Worm (Caenorhabditis elegans): ENCODE results near the gene nid-1.

The nid-1 gene

DNA sequence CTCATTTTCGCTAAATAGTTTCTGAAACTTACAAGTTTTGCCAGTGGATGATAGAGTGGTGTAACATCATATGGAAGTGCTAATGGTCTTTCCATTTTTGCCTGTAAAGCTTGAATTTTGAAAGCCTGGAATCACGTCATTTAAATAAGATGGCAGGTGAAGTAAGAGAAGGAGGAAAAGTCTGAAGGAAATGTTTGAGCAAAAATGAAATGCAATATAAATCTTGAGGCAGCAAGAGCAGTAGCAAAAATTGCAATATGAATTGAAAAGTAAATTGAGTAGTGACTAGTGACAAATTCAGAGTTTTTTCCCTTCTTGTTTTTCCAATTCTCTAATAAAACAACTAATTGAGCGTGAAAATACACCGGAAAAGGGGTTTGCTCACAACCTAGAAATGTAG lies 24.0 kb upstream of the nid-1 start, which contains the start of gene glb-24:
TSS of gene glb-24 (minus strand) at position 101 of the 400 bp plus-strand sequence.
- TF ChIP-seq egl-5 (tag; optimal IDR thresholded peaks at IDR 0.05) (no peak), pqm-1 (tag; optimal IDR thresholded peaks at IDR 0.05) (no peak), nhr-25 (tag; optimal IDR thresholded peaks at IDR 0.05) (no peak), daf-12 (tag; optimal IDR thresholded peaks at IDR 0.05) (no peak), aly-2 (tag; optimal IDR thresholded peaks at IDR 0.05) (no peak), unc-39 (tag; optimal IDR thresholded peaks at IDR 0.05) (no peak), elt-3 (tag; optimal IDR thresholded peaks at IDR 0.05) (no peak), fos-1 (tag; optimal IDR thresholded peaks at IDR 0.05) (no peak), ceh-16 (tag; optimal IDR thresholded peaks at IDR 0.05) (no peak), ceh-9 (tag; optimal IDR thresholded peaks at IDR 0.05) (no peak)

DNA sequence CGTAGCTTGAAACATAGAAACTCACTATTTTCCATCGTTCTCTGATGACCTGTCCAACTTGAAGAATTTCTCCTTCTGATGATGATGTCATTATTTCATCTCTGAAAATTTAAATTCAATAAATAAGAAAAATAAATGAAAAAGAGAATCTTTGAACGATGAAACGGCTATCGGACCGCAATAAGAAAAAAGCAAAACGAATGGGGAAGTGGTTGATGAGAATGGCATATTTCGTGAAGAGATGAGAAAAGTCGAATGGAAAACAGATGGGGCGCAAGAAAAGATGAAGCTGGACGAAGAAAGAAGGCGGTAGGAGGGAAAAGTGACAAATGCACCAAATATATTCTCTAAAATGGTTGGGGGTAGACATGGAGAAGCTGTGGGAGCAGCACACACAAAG lies 14.1 kb upstream of the nid-1 start, which contains the start of gene ttbk-7:
TSS of gene ttbk-7 (minus strand) at position 101 of the 400 bp plus-strand sequence.
- peak; percentile 38 for TF ChIP-seq lin-39 (tag; optimal IDR thresholded peaks at IDR 0.05)
- no peak for TF ChIP-seq nhr-76 (tag; optimal IDR thresholded peaks at IDR 0.05)

ce11 chrV:12896850-12897249 lies 13.1 kb upstream of the nid-1 start:
- no peak for TF ChIP-seq ZK546.5 (tag; optimal IDR thresholded peaks at IDR 0.05)
- TF ChIP-seq egl-27 (tag; optimal IDR thresholded peaks at IDR 0.05) = no peak
- no peak for TF ChIP-seq ceh-82 (tag; optimal IDR thresholded peaks at IDR 0.05)
- TF ChIP-seq snpc-4 (tag; optimal IDR thresholded peaks at IDR 0.05) = no peak
- no peak for TF ChIP-seq ceh-9 (tag; optimal IDR thresholded peaks at IDR 0.05)
- no peak for TF ChIP-seq ztf-11 (tag; optimal IDR thresholded peaks at IDR 0.05)
- no peak for TF ChIP-seq nhr-11 (tag; optimal IDR thresholded peaks at IDR 0.05)
- TF ChIP-seq R02D3.7 (tag; optimal IDR thresholded peaks at IDR 0.05) = no peak
- TF ChIP-seq nhr-67 (tag; optimal IDR thresholded peaks at IDR 0.05) = no peak
- TF ChIP-seq nhr-23 (tag; optimal IDR thresholded peaks at IDR 0.05) = no peak
- TF ChIP-seq skn-1 (tag; optimal IDR thresholded peaks at IDR 0.05) = no peak
- no peak for TF ChIP-seq ama-1 (optimal IDR thresholded peaks at IDR 0.05)
- no peak for TF ChIP-seq lin-39 (tag; optimal IDR thresholded peaks at IDR 0.05)

DNA sequence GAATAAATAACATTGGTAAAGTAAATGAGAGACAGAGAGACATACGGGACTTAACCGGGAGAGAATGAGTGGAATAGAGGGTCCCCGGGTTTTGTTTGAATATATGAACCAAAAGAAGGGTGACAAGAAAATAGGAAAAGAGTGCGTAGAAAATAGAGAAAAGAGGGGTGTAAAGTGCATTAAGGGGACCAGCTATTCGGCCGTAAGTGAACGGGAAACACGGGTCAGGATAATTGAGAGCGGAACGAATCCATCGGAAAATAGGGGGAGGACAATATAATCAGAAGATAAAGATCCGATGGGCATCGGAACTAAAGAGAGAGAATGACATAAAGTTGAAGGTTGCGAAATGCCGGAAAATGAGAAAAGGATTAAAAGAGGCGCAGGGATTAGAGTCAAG lies 12.6 kb upstream of the nid-1 start:
- TF ChIP-seq pqm-1 (tag; optimal IDR thresholded peaks at IDR 0.05) = no peak
- TF ChIP-seq ceh-82 (tag; optimal IDR thresholded peaks at IDR 0.05) = no peak
- TF ChIP-seq lin-39 (tag; optimal IDR thresholded peaks at IDR 0.05) = no peak
- no peak for TF ChIP-seq elt-3 (tag; optimal IDR thresholded peaks at IDR 0.05)
- no peak for TF ChIP-seq jun-1 (tag; optimal IDR thresholded peaks at IDR 0.05)
- no peak for TF ChIP-seq unc-39 (tag; optimal IDR thresholded peaks at IDR 0.05)
- no peak for TF ChIP-seq zag-1 (tag; optimal IDR thresholded peaks at IDR 0.05)

DNA sequence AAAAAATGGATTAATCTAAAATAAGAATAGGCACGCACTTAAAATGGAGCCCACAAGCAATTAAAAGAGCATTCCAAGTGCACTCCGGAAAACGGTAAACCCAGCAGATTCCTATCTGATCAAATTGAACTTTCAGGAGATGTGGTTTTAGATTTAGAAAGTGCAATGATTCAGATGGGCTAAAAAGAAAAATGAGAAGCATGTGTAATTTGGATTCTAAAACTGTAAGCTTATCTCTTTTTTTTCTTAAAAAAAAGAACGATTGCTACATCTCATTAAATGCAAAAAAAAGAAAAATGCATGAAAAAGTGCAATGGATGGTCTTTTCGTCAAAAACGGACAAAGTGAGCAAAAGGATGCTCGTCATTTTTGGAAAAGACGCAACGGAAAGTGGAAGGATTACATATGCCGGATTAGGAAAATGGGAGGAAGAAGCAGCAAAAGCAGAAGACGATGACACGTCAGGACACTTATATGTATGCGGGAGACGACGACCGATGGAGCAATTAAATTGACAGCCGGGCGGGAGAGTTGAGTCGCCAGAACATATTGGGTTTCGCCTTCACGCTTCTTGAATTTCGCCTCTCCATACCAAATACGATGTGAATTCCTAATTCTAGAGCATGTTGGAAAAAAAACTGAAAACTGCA lies 11.2 kb upstream of the nid-1 start:
- TF ChIP-seq ceh-28 (tag; optimal IDR thresholded peaks at IDR 0.05) (no peak), nhr-237 (tag; optimal IDR thresholded peaks at IDR 0.05) (no peak), daf-12 (tag; optimal IDR thresholded peaks at IDR 0.05) (no peak), lin-39 (tag; optimal IDR thresholded peaks at IDR 0.05) (peak; percentile 65)

ce11 chrV:12901301-12901700 lies 8.6 kb upstream of the nid-1 start:
- TF ChIP-seq jun-1 (tag; optimal IDR thresholded peaks at IDR 0.05) (no peak), fkh-10 (GFP tag; optimal IDR thresholded peaks at IDR 0.05) (peak; percentile 21)

ce11 chrV:12904054-12904453 lies 5.9 kb upstream of the nid-1 start, which contains the start of gene ttr-27:
Gene ttr-27, minus strand, starts transcription at chrV:12904098.
- TF ChIP-seq nhr-28 (tag; optimal IDR thresholded peaks at IDR 0.05) (no peak), ceh-9 (tag; optimal IDR thresholded peaks at IDR 0.05) (no peak), pha-4 (tag; optimal IDR thresholded peaks at IDR 0.05) (peak; percentile 91), nhr-25 (tag; optimal IDR thresholded peaks at IDR 0.05) (no peak)
